Worm (Caenorhabditis elegans) whole organism, L4 larva: ENCODE measurements around the gene F59B10.4.

ENCODE experiments used
- R02D3.7 ChIP-seq: fragments of 150-350 bp; sonication (generic microtip); optimal IDR thresholded peaks from 3 replicates; lab custom pipeline; 2014; ENCODE audit warnings: missing biosample characterization, missing genetic modification characterization
- Y105C5A.15 ChIP-seq: fragments of 200-800 bp; sonication (Bioruptor generic); IDR thresholded peaks from 2 replicates; pipeline ENCODE4 v1.3.6; 2022; ENCODE audit warnings: missing genetic modification characterization, missing compliant biosample characterization
- Y5F2A.4 ChIP-seq: fragments of 200-800 bp; sonication (Bioruptor generic); optimal IDR thresholded peaks from 2 replicates; lab custom pipeline; 2018; ENCODE audit warnings: mild to moderate bottlenecking, missing genetic modification characterization, missing compliant biosample characterization
- aha-1 ChIP-seq: fragments of 150-350 bp; peaks from one replicate; lab custom pipeline; 2014; ENCODE audit warnings: missing biosample characterization, missing genetic modification characterization
- arid-1 ChIP-seq: fragments of 200-800 bp; sonication (Bioruptor generic); conservative IDR thresholded peaks from 2 replicates; pipeline ENCODE4 v1.3.6; 2022; ENCODE audit warnings: missing genetic modification reagents, missing genetic modification characterization, missing compliant biosample characterization
- ceh-20 ChIP-seq: fragments of 200-800 bp; sonication (Bioruptor generic); IDR thresholded peaks from 2 replicates; pipeline ENCODE4 v1.3.6; 2022; ENCODE audit warnings: missing genetic modification reagents, missing genetic modification characterization, missing compliant biosample characterization
- ceh-32 ChIP-seq: sonication (generic microtip); optimal IDR thresholded peaks from 2 replicates; lab custom pipeline; 2016; ENCODE audit warnings: mild to moderate bottlenecking, missing genetic modification characterization, missing compliant biosample characterization; ENCODE audit not compliant: poor library complexity
- ceh-62 ChIP-seq: sonication (generic microtip); optimal IDR thresholded peaks from 2 replicates; lab custom pipeline; 2017; ENCODE audit warnings: missing biosample characterization, missing genetic modification characterization
- ceh-82 ChIP-seq: sonication (generic microtip); optimal IDR thresholded peaks from 2 replicates; lab custom pipeline; 2017; ENCODE audit warnings: missing biosample characterization, missing genetic modification characterization
- daf-16 ChIP-seq, 3 experiments: sonication (generic microtip); optimal IDR thresholded peaks; 2 replicates each; lab custom pipeline; 2016 to 2017; ENCODE audit warnings: missing genetic modification characterization in 3 of 3, missing genetic modification reagents in 3 of 3, mild to moderate bottlenecking in 2 of 3, missing compliant biosample characterization in 2 of 3, missing biosample characterization in 1 of 3, moderate library complexity in 1 of 3
- dmd-6 ChIP-seq: fragments of 200-800 bp; sonication (Bioruptor generic); IDR thresholded peaks from 2 replicates; pipeline ENCODE4 v1.3.6; 2022; ENCODE audit warnings: missing genetic modification reagents, missing genetic modification characterization, missing compliant biosample characterization
- dpl-1 ChIP-seq: fragments of 150-350 bp; optimal IDR thresholded peaks from 2 replicates; lab custom pipeline; 2014; ENCODE audit warnings: missing biosample characterization, missing genetic modification reagents, missing genetic modification characterization
- egl-27 ChIP-seq: sonication (generic microtip); optimal IDR thresholded peaks from 3 replicates; lab custom pipeline; 2017; ENCODE audit warnings: missing biosample characterization, missing genetic modification reagents, missing genetic modification characterization
- egl-43 ChIP-seq: fragments of 200-800 bp; sonication (Bioruptor generic); IDR thresholded peaks from 2 replicates; pipeline ENCODE4 v1.3.6; 2022; ENCODE audit warnings: missing genetic modification reagents, missing genetic modification characterization, missing compliant biosample characterization
- fos-1 ChIP-seq: fragments of 150-350 bp; optimal IDR thresholded peaks from 2 replicates; lab custom pipeline; 2014; ENCODE audit warnings: missing biosample characterization, missing genetic modification characterization
- gei-8 ChIP-seq: fragments of 200-800 bp; sonication (Bioruptor generic); optimal IDR thresholded peaks from 2 replicates; lab custom pipeline; 2018; ENCODE audit warnings: mild to moderate bottlenecking, missing genetic modification characterization, missing compliant biosample characterization
- hif-1 ChIP-seq, 2 experiments: sonication (generic microtip); optimal IDR thresholded peaks; 2 replicates each; lab custom pipeline; 2016 to 2017; ENCODE audit warnings: missing compliant biosample characterization in 2 of 2, missing genetic modification characterization in 2 of 2, missing genetic modification reagents in 2 of 2, missing genotype in 2 of 2, mild to moderate bottlenecking in 1 of 2
- hmg-1.1 ChIP-seq: fragments of 200-800 bp; sonication (Bioruptor generic); IDR thresholded peaks from 2 replicates; pipeline ENCODE4 v1.3.6; 2022; ENCODE audit warnings: missing genetic modification reagents, missing genetic modification characterization, missing compliant biosample characterization
- jun-1 ChIP-seq: fragments of 150-350 bp; optimal IDR thresholded peaks from 2 replicates; lab custom pipeline; 2014; ENCODE audit warnings: missing biosample characterization, missing genetic modification reagents, missing genetic modification characterization
- lim-7 ChIP-seq: fragments of 200-800 bp; sonication (Bioruptor generic); IDR thresholded peaks from 2 replicates; pipeline ENCODE4 v1.3.6; 2022; ENCODE audit warnings: missing genetic modification characterization, missing compliant biosample characterization
- lin-1 ChIP-seq: fragments of 200-800 bp; sonication (Bioruptor generic); IDR thresholded peaks from 2 replicates; pipeline ENCODE4 v1.3.6; 2022; ENCODE audit warnings: missing genetic modification reagents, missing genetic modification characterization, missing compliant biosample characterization
- lin-29 ChIP-seq: fragments of 200-800 bp; sonication (Bioruptor generic); IDR thresholded peaks from 2 replicates; pipeline ENCODE4 v1.3.6; 2022; ENCODE audit warnings: missing genetic modification reagents, missing genetic modification characterization, missing compliant biosample characterization
- lin-38 ChIP-seq: fragments of 200-800 bp; sonication (Bioruptor generic); IDR thresholded peaks from 2 replicates; pipeline ENCODE4 v1.3.6; 2022; ENCODE audit warnings: missing genetic modification reagents, missing genetic modification characterization, missing compliant biosample characterization
- lir-3 ChIP-seq: sonication (generic microtip); optimal IDR thresholded peaks from 2 replicates; lab custom pipeline; 2016; ENCODE audit warnings: mild to moderate bottlenecking, missing genetic modification characterization, missing compliant biosample characterization
- lsy-2 ChIP-seq, 2 experiments: fragments of 150-350 bp in 1 of 2; sonication (generic microtip) in 1 of 2; optimal IDR thresholded peaks; 2 replicates each; lab custom pipeline; 2014 to 2017; ENCODE audit warnings: missing biosample characterization in 2 of 2, missing genetic modification characterization in 2 of 2
- madf-9 ChIP-seq: fragments of 200-800 bp; sonication (Bioruptor generic); conservative IDR thresholded peaks from 2 replicates; pipeline ENCODE4 v1.3.6; 2022; ENCODE audit warnings: missing genetic modification reagents, missing genetic modification characterization, missing compliant biosample characterization
- mep-1 ChIP-seq: fragments of 150-350 bp; sonication (generic microtip); optimal IDR thresholded peaks from 3 replicates; lab custom pipeline; 2014; ENCODE audit warnings: missing biosample characterization, missing genetic modification characterization
- mes-2 ChIP-seq: sonication (generic microtip); optimal IDR thresholded peaks from 2 replicates; lab custom pipeline; 2016; ENCODE audit warnings: missing genotype, mild to moderate bottlenecking, missing genetic modification characterization, missing compliant biosample characterization; ENCODE audit not compliant: poor library complexity, severe bottlenecking
- mxl-2 ChIP-seq: fragments of 200-800 bp; sonication (Bioruptor generic); conservative IDR thresholded peaks from 2 replicates; pipeline ENCODE4 v1.3.6; 2022; ENCODE audit warnings: missing genetic modification reagents, missing genetic modification characterization, missing compliant biosample characterization
- nhr-102 ChIP-seq: sonication (generic microtip); optimal IDR thresholded peaks from 2 replicates; lab custom pipeline; 2016; ENCODE audit warnings: mild to moderate bottlenecking, missing genetic modification characterization, moderate library complexity, missing compliant biosample characterization
- nhr-11 ChIP-seq: fragments of 150-350 bp; optimal IDR thresholded peaks from 2 replicates; lab custom pipeline; 2014; ENCODE audit warnings: missing biosample characterization, missing genetic modification characterization
- nhr-237 ChIP-seq: sonication (generic microtip); optimal IDR thresholded peaks from 2 replicates; lab custom pipeline; 2017; ENCODE audit warnings: missing biosample characterization, missing genetic modification characterization
- nhr-25 ChIP-seq: sonication (generic microtip); optimal IDR thresholded peaks from 2 replicates; lab custom pipeline; 2017; ENCODE audit warnings: missing genetic modification characterization, mild to moderate bottlenecking, missing compliant biosample characterization, antibody characterized with exemption, moderate library complexity, borderline replicate concordance; ENCODE audit not compliant: insufficient read depth
- nhr-41 ChIP-seq: fragments of 200-800 bp; sonication (Bioruptor generic); IDR thresholded peaks from 2 replicates; pipeline ENCODE4 v1.3.6; 2022; ENCODE audit warnings: missing genetic modification reagents, missing genetic modification characterization, missing compliant biosample characterization
- nhr-6 ChIP-seq: fragments of 150-350 bp; optimal IDR thresholded peaks from 2 replicates; lab custom pipeline; 2014; ENCODE audit warnings: missing biosample characterization, missing genetic modification characterization
- pha-4 ChIP-seq, 2 experiments: fragments of 150-350 bp in 1 of 2; fragments of 200-800 bp in 1 of 2; sonication (Bioruptor generic) in 1 of 2; IDR thresholded peaks in 1 of 2; optimal IDR thresholded peaks in 1 of 2; 2 replicates each; pipeline versions ENCODE4 v1.3.6 to Lab custom; 2014 to 2022; ENCODE audit warnings: missing genetic modification characterization in 2 of 2, missing genetic modification reagents in 2 of 2, missing biosample characterization in 1 of 2, missing compliant biosample characterization in 1 of 2
- pqm-1 ChIP-seq: sonication (generic microtip); optimal IDR thresholded peaks from 2 replicates; lab custom pipeline; 2017; ENCODE audit warnings: missing biosample characterization, missing genetic modification characterization
- saeg-2 ChIP-seq: fragments of 200-800 bp; sonication (Bioruptor generic); IDR thresholded peaks from 2 replicates; pipeline ENCODE4 v1.3.6; 2022; ENCODE audit warnings: missing genetic modification reagents, missing genetic modification characterization, missing compliant biosample characterization
- sdz-12 ChIP-seq: fragments of 200-800 bp; sonication (Bioruptor generic); optimal IDR thresholded peaks from 2 replicates; lab custom pipeline; 2018; ENCODE audit warnings: mild to moderate bottlenecking, missing genetic modification characterization, missing compliant biosample characterization
- set-16 ChIP-seq: fragments of 200-800 bp; sonication (Bioruptor generic); IDR thresholded peaks from 2 replicates; pipeline ENCODE4 v1.3.6; 2022; ENCODE audit warnings: missing genetic modification reagents, missing genetic modification characterization, missing compliant biosample characterization
- snpc-4 ChIP-seq: fragments of 150-350 bp; optimal IDR thresholded peaks from 2 replicates; lab custom pipeline; 2014; ENCODE audit warnings: missing biosample characterization, missing genetic modification characterization
- tra-1 ChIP-seq: fragments of 200-800 bp; sonication (Bioruptor generic); IDR thresholded peaks from 2 replicates; pipeline ENCODE4 v1.3.6; 2022; ENCODE audit warnings: missing genetic modification reagents, missing genetic modification characterization, missing compliant biosample characterization
- unc-130 ChIP-seq: sonication (generic microtip); optimal IDR thresholded peaks from 2 replicates; lab custom pipeline; 2016; ENCODE audit warnings: missing genetic modification reagents, missing genetic modification characterization, missing compliant biosample characterization
- unc-39 ChIP-seq: sonication (generic microtip); optimal IDR thresholded peaks from 2 replicates; lab custom pipeline; 2017; ENCODE audit warnings: missing biosample characterization, missing genetic modification characterization
- unc-62 ChIP-seq, 3 experiments: fragments of 150-350 bp in 1 of 3; sonication (generic microtip); optimal IDR thresholded peaks in 2 of 3; peaks in 1 of 3; 1 replicate in 1 of 3; 2 replicates in 2 of 3; lab custom pipeline; 2014 to 2017; ENCODE audit warnings: missing biosample characterization in 3 of 3, missing genetic modification characterization in 3 of 3, missing genetic modification reagents in 3 of 3, missing genotype in 1 of 3
- zag-1 ChIP-seq: fragments of 150-350 bp; optimal IDR thresholded peaks from 2 replicates; lab custom pipeline; 2014; ENCODE audit warnings: missing biosample characterization, missing genetic modification characterization
- zfp-2 ChIP-seq: sonication (generic microtip); optimal IDR thresholded peaks from 2 replicates; lab custom pipeline; 2016; ENCODE audit warnings: mild to moderate bottlenecking, missing genetic modification characterization, missing compliant biosample characterization

Gene F59B10.4

DNA sequence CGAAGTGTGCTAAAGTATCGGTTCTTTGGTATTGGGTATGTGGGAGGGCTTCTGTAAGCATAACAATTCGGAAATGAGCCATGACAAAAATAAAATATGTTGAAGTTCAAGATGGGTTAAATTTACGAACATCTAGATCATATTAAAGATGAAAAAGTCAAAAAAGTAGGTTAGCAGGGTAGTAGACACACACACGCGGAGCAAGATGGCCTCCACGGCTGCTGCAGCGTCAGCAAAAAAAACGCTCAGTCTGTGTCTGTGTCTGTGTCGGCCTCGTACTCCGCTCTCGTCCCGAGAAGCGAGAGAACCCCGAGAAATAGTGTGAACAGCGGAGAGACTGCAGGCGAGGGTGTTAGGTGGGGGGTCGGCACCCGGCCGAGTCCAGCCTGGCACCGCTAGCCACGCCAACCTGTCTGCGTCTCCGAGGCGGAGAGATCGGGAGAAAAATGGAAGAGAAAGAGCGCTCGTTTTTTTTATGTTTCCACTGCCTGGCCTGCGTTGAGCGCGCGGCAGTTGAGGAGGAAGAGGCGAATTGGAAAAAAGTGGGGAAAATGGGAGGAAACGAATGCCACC is 16.3 kb downstream of the F59B10.4 start, which contains the start of gene myrf-1 (continued):
- peak; percentile 100 for TF ChIP-seq set-16 (GFP tag; lab: Robert Waterston, UW)
- peak; percentile 76; the same call in 1 of the 2 replicates for TF ChIP-seq lin-29
- TF ChIP-seq lin-1 (GFP tag; lab: Robert Waterston, UW) = peak; percentile 78
- TF ChIP-seq unc-62 (GFP tag; optimal IDR thresholded peaks at IDR 0.05 in 1 of 2; lab: Kevin White, UChicago) = peak in 1 of 2 experiments; percentile 85
- no peak for TF ChIP-seq unc-62 (tag; optimal IDR thresholded peaks at IDR 0.05; lab: Kevin White, UChicago)
- TF ChIP-seq dmd-6 (GFP tag; lab: Robert Waterston, UW) = peak; percentile 84
- peak; percentile 89 for TF ChIP-seq nhr-25 (tag; lab: Kevin White, UChicago)
- peak; percentile 63 for TF ChIP-seq nhr-102 (tag; lab: Kevin White, UChicago)
- TF ChIP-seq Y5F2A.4 = no peak
- no peak for TF ChIP-seq Y105C5A.15 (GFP tag; lab: Robert Waterston, UW)
- 0 out of 2 replicates have a peak, but pooled peaks have one; percentile 46 for TF ChIP-seq lim-7 (GFP tag; lab: Robert Waterston, UW)
- TF ChIP-seq lir-3 (tag; lab: Kevin White, UChicago) = peak; percentile 16
- peak; percentile 10 for TF ChIP-seq zfp-2 (tag; lab: Kevin White, UChicago)
- TF ChIP-seq sdz-12 (GFP tag; lab: Kevin White, UChicago) = no peak
- no peak for TF ChIP-seq zag-1 (tag; lab: Kevin White, UChicago)
- peak; percentile 25 to 74 for TF ChIP-seq lsy-2 (tag; optimal IDR thresholded peaks at IDR 0.05; lab: Kevin White, UChicago)
- peak; percentile 63 for TF ChIP-seq lin-38 (GFP tag; lab: Robert Waterston, UW)
- TF ChIP-seq unc-39 (tag; lab: Kevin White, UChicago) = no peak
- TF ChIP-seq nhr-6 (tag; lab: Kevin White, UChicago) = peak; percentile 60
- no peak for TF ChIP-seq egl-27 (tag; lab: Kevin White, UChicago)
- TF ChIP-seq R02D3.7 (tag; lab: Kevin White, UChicago) = no peak
- TF ChIP-seq tra-1 (GFP tag; lab: Robert Waterston, UW) = peak; percentile 73; the same call in 1 of the 2 replicates
- peak; percentile 58 for TF ChIP-seq jun-1 (tag; lab: Kevin White, UChicago)
- TF ChIP-seq ceh-32 (tag; lab: Kevin White, UChicago) = peak; percentile 27
- peak in 1 of 2 experiments; percentile 88 for TF ChIP-seq hif-1 (tag; optimal IDR thresholded peaks at IDR 0.05; lab: Kevin White, UChicago)
- peak; percentile 99 for TF ChIP-seq nhr-41 (GFP tag; lab: Robert Waterston, UW)
- peak; percentile 49 for TF ChIP-seq dpl-1 (GFP tag; lab: Kevin White, UChicago)
- no peak; the same call in 1 of the 2 replicates for TF ChIP-seq madf-9 (GFP tag; lab: Robert Waterston, UW)
- no peak for TF ChIP-seq ceh-82 (tag; lab: Kevin White, UChicago)
- no peak for TF ChIP-seq ceh-62 (tag; lab: Kevin White, UChicago)
- peak; percentile 85 for TF ChIP-seq pha-4 (GFP tag; IDR thresholded peaks at IDR 0.05; lab: Robert Waterston, UW)
- TF ChIP-seq pha-4 (tag; optimal IDR thresholded peaks at IDR 0.05; lab: Kevin White, UChicago) = peak; percentile 32
- TF ChIP-seq arid-1 (GFP tag; lab: Robert Waterston, UW) = peak; percentile 79
- peak; percentile 48 for TF ChIP-seq gei-8 (GFP tag; lab: Kevin White, UChicago)
- TF ChIP-seq egl-43 = peak; percentile 91
- TF ChIP-seq saeg-2 (GFP tag; lab: Robert Waterston, UW) = peak; percentile 84; the same call in 1 of the 2 replicates
- TF ChIP-seq pqm-1 (tag; lab: Kevin White, UChicago) = peak; percentile 19
- peak; percentile 73 for TF ChIP-seq ceh-20

DNA sequence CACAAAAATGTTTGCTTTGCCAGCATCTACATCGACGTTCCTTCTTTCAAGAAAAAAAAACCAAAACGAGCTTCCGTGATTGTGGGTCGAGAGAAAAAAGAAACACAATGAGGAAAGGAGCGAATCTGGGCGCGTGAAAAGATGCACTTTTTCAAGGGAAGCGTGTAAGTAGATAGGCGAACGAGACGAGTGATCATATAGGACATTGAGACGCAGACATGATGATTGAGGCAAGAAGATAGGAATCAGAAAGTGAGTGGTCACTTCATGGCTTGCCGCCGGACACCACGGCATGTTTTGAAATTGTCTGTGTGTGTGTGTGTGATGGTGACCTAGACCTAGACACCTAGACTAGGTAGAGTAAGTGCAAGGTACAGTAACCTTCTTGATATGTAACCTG is 17.3 kb downstream of the F59B10.4 start:
- TF ChIP-seq ceh-82 (tag; lab: Kevin White, UChicago) (no peak), nhr-237 (no peak), unc-62 (GFP tag; optimal IDR thresholded peaks at IDR 0.05 in 1 of 2; lab: Kevin White, UChicago) (peak in 1 of 2 experiments; percentile 75), unc-62 (tag; optimal IDR thresholded peaks at IDR 0.05; lab: Kevin White, UChicago) (no peak), lim-7 (GFP tag; lab: Robert Waterston, UW) (no peak), mes-2 (tag; lab: Kevin White, UChicago) (peak; percentile 54), mep-1 (peak; percentile 53), daf-16 (GFP tag; optimal IDR thresholded peaks at IDR 0.05; lab: Kevin White, UChicago) (no peak), daf-16 (tag; optimal IDR thresholded peaks at IDR 0.05; lab: Kevin White, UChicago) (peak; percentile 10), nhr-11 (tag; lab: Kevin White, UChicago) (peak; percentile 79), unc-130 (no peak), mxl-2 (no peak), fos-1 (tag; lab: Kevin White, UChicago) (no peak), aha-1 (tag; lab: Kevin White, UChicago) (peak; percentile 92), nhr-102 (tag; lab: Kevin White, UChicago) (no peak), hmg-1.1 (GFP tag; lab: Robert Waterston, UW) (peak; percentile 50; the same call in 1 of the 2 replicates), pqm-1 (tag; lab: Kevin White, UChicago) (no peak), snpc-4 (tag; lab: Kevin White, UChicago) (no peak)
